Fruit fly (Drosophila melanogaster): ENCODE data around the gene Cpr64Ac.
A peak's percentile ranks its signal among the peaks of the same experiment; 100 is the strongest.

The Cpr64Ac gene

DNA sequence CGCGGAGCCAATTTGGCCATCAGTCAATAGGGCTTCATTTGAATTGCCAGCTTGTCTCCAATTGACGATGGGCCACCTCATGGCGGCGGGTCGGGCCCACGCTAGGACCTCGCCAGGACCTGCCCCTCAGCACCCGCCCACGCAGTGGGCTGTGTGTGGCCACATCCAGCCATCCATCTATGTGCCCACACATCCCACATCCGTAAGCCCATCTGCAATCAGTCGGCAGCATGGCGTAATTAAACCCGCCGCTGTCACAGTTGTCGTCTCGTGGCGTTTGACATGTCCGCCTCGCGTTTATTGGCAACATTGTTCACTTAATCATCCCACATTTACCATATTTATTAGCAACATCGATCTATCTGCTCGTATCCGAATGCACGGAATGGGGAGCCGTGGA, 25.5 kb upstream of the Cpr64Ac start (continued):
- TF ChIP-seq CG14014 (GFP tag; IDR thresholded peaks at IDR 0.05) = no peak
- no peak for TF ChIP-seq ato (GFP tag; IDR thresholded peaks at IDR 0.05; ENCODE audit: partially characterized antibody)
- no peak for TF ChIP-seq CG43689 (GFP tag; IDR thresholded peaks at IDR 0.05)
- no peak for TF ChIP-seq Doc3 (GFP tag; IDR thresholded peaks at IDR 0.05; ENCODE audit: partially characterized antibody)
- no peak for TF ChIP-seq Trl (optimal IDR thresholded peaks at IDR 0.05)
- TF ChIP-seq Trl (GFP tag; optimal IDR thresholded peaks at IDR 0.05) = no peak
- no peak for TF ChIP-seq C15 (GFP tag; IDR thresholded peaks at IDR 0.05)
- TF ChIP-seq zfh1 (GFP tag; IDR thresholded peaks at IDR 0.05) = no peak
- no peak for TF ChIP-seq gcm2 (GFP tag; optimal IDR thresholded peaks at IDR 0.05)
- TF ChIP-seq Six4 (GFP tag; optimal IDR thresholded peaks at IDR 0.05) = no peak
- no peak for TF ChIP-seq Max (GFP tag; optimal IDR thresholded peaks at IDR 0.05)
- TF ChIP-seq CG16815 (GFP tag; optimal IDR thresholded peaks at IDR 0.05) = no peak
- no peak for TF ChIP-seq HLH4C (GFP tag; IDR thresholded peaks at IDR 0.05; ENCODE audit: partially characterized antibody)
- TF ChIP-seq chif (GFP tag; optimal IDR thresholded peaks at IDR 0.05) = no peak
- no peak for TF ChIP-seq CG7987 (GFP tag; optimal IDR thresholded peaks at IDR 0.05)
- TF ChIP-seq eyg (GFP tag; optimal IDR thresholded peaks at IDR 0.05) = no peak
- no peak for TF ChIP-seq chn (GFP tag; optimal IDR thresholded peaks at IDR 0.05)
- no peak for TF ChIP-seq Adf1 (GFP tag; IDR thresholded peaks at IDR 0.05)
- TF ChIP-seq NFAT (GFP tag; IDR thresholded peaks at IDR 0.05) = no peak
- TF ChIP-seq klu (GFP tag; IDR thresholded peaks at IDR 0.05) = no peak
- TF ChIP-seq gem (tag; optimal IDR thresholded peaks at IDR 0.05) = no peak
- no peak for TF ChIP-seq CG7372 (GFP tag; IDR thresholded peaks at IDR 0.05)
- no peak for TF ChIP-seq Fer2 (tag; optimal IDR thresholded peaks at IDR 0.05)
- no peak for TF ChIP-seq CG8924 (tag; optimal IDR thresholded peaks at IDR 0.05)
- TF ChIP-seq CG13775 (GFP tag; optimal IDR thresholded peaks at IDR 0.05) = no peak
- TF ChIP-seq aop (GFP tag; IDR thresholded peaks at IDR 0.05) = 0 out of 2 replicates have a peak, but pooled peaks have one; percentile 3
- TF ChIP-seq sr (GFP tag; IDR thresholded peaks at IDR 0.05) = 0 out of 3 replicates have a peak, but pooled peaks have one; percentile 4
- TF ChIP-seq Drgx (GFP tag; IDR thresholded peaks at IDR 0.05) = no peak
- TF ChIP-seq Ets65A (GFP tag) = peak; percentile 58
- no peak for TF ChIP-seq CG2712 (tag; optimal IDR thresholded peaks at IDR 0.05)
- TF ChIP-seq az2 (GFP tag; optimal IDR thresholded peaks at IDR 0.05) = no peak
- no peak for TF ChIP-seq CG6654 (GFP tag; optimal IDR thresholded peaks at IDR 0.05)
- no peak for TF ChIP-seq maf-S (GFP tag; optimal IDR thresholded peaks at IDR 0.05)
- TF ChIP-seq CTCF (GFP tag; optimal IDR thresholded peaks at IDR 0.05) = no peak
- TF ChIP-seq lab (GFP tag; optimal IDR thresholded peaks at IDR 0.05) = no peak
- no peak for TF ChIP-seq ken (GFP tag; IDR thresholded peaks at IDR 0.05)

DNA sequence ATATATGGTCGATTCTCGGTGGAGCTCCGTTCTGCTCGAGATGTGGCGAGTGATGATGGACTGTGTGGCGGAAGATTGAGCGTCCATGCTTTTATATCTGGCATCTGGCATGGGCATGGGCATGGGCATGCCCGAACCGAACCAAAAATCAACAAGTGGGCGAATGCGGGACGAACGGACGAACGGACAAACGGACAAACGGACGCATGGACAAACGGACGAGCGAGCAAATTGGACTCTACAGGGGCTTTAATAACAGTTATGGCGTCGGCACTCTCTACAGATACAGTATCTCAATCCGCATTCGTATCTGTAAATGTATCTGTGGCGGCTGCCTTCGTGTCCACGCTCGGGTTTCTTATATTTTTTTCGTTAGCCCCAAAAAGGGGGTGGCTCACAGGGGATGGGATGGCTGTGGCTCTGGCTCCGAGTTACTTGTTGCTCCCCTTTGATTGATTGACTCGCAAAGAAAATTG, 23.4 kb upstream of the Cpr64Ac start, which contains the start of gene ImpL2:
TSS of gene ImpL2 (minus strand) at position 51 of the 476 bp plus-strand sequence.
- TF ChIP-seq CG13894 (tag; optimal IDR thresholded peaks at IDR 0.05) (peak; percentile 91), Trl (optimal IDR thresholded peaks at IDR 0.05) (no peak), Trl (GFP tag; optimal IDR thresholded peaks at IDR 0.05) (no peak), abd-A (tag; optimal IDR thresholded peaks at IDR 0.05) (peak; percentile 45), hkb (optimal IDR thresholded peaks at IDR 0.05) (no peak), hkb (GFP tag; IDR thresholded peaks at IDR 0.05) (no peak), Deaf1 (tag; optimal IDR thresholded peaks at IDR 0.05) (peak; percentile 93), Lhr (GFP tag; optimal IDR thresholded peaks at IDR 0.05) (no peak), CG8281 (tag; optimal IDR thresholded peaks at IDR 0.05) (peak; percentile 79), scrt (GFP tag; optimal IDR thresholded peaks at IDR 0.05) (peak; percentile 79), vvl (GFP tag; IDR thresholded peaks at IDR 0.05) (no peak), CHES-1-like (GFP tag; optimal IDR thresholded peaks at IDR 0.05) (no peak), Med (GFP tag) (peak; percentile 36), CG15269 (tag; optimal IDR thresholded peaks at IDR 0.05) (no peak)

All from whole organism, embryonic.